Worm (Caenorhabditis elegans): ENCODE data around the gene mat-3.

The mat-3 gene

DNA sequence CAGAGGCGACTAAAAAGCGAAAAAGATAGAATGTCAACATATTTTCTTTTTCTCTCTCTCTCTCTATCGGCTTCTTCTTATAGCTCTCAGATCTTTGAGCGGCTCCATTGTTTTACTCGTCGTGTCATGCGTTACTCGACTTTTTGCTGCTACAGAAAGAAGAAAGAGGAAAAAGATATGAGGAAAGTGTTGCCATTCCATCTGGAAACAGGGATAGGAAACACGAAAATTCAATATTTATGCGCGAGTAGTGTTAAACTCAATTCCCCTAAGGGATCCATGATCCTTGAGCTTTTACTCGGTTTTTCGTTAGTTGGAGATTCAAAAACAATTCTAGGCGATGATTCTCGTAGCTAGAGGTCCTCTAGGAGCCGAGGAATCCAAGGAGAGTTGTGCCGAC, 19.5 kb upstream of the mat-3 start:
- TF ChIP-seq nhr-25 (tag; optimal IDR thresholded peaks at IDR 0.05) (no peak), C34F6.9 (tag; optimal IDR thresholded peaks at IDR 0.05) (no peak), ceh-82 (tag; optimal IDR thresholded peaks at IDR 0.05) (no peak), ztf-4 (tag; optimal IDR thresholded peaks at IDR 0.05) (no peak), zag-1 (tag; optimal IDR thresholded peaks at IDR 0.05) (no peak), ama-1 (optimal IDR thresholded peaks at IDR 0.05) (no peak), sma-3 (GFP tag; optimal IDR thresholded peaks at IDR 0.05) (no peak), nhr-77 (tag; optimal IDR thresholded peaks at IDR 0.05) (no peak), nhr-129 (tag; optimal IDR thresholded peaks at IDR 0.05) (no peak), lsy-2 (tag; optimal IDR thresholded peaks at IDR 0.05) (no peak), ZK546.5 (tag; optimal IDR thresholded peaks at IDR 0.05) (no peak), ceh-16 (tag; optimal IDR thresholded peaks at IDR 0.05) (no peak), nhr-21 (tag; optimal IDR thresholded peaks at IDR 0.05) (no peak), ztf-1 (GFP tag; conservative IDR thresholded peaks at IDR 0.05) (no peak), blmp-1 (tag; optimal IDR thresholded peaks at IDR 0.05; ENCODE audit: insufficient read depth) (no peak)

DNA sequence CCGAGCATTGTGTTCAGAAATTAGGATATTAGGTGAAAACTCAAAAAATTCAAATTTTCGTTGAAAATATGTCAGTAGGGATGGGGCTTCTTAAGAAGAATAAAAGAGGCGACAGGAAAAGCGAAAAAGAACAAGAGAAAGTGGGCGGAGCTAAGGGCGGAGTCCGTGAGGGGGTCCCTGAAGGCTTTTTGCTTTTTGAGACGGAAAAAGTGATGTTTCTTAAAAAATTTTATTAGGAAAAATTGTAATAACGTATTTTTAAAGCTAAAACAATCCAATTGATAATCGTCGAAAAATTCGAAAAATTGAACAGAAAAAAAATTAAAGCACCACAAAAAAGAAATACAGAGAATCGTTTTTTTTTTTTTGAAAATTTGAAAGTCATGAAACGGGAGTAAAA, 11.5 kb upstream of the mat-3 start, which contains the start of gene Y55B1BR.6:
Y55B1BR.6 (minus strand) TSS at position 101 of the 400 bp plus-strand sequence.
- no peak for TF ChIP-seq sma-9 (GFP tag; optimal IDR thresholded peaks at IDR 0.05)
- no peak for TF ChIP-seq sma-9 (tag; optimal IDR thresholded peaks at IDR 0.05)
- no peak for TF ChIP-seq elt-3 (tag; optimal IDR thresholded peaks at IDR 0.05)
- TF ChIP-seq lsy-2 (tag; optimal IDR thresholded peaks at IDR 0.05): no peak
- TF ChIP-seq nhr-25 (tag; optimal IDR thresholded peaks at IDR 0.05): no peak
- no peak for TF ChIP-seq sem-4 (tag; optimal IDR thresholded peaks at IDR 0.05)
- TF ChIP-seq mbf-1 (tag; optimal IDR thresholded peaks at IDR 0.05): no peak
- TF ChIP-seq sma-3 (GFP tag; optimal IDR thresholded peaks at IDR 0.05): no peak
- TF ChIP-seq ztf-11 (tag; optimal IDR thresholded peaks at IDR 0.05): no peak
- TF ChIP-seq snpc-4 (tag; optimal IDR thresholded peaks at IDR 0.05): no peak

DNA sequence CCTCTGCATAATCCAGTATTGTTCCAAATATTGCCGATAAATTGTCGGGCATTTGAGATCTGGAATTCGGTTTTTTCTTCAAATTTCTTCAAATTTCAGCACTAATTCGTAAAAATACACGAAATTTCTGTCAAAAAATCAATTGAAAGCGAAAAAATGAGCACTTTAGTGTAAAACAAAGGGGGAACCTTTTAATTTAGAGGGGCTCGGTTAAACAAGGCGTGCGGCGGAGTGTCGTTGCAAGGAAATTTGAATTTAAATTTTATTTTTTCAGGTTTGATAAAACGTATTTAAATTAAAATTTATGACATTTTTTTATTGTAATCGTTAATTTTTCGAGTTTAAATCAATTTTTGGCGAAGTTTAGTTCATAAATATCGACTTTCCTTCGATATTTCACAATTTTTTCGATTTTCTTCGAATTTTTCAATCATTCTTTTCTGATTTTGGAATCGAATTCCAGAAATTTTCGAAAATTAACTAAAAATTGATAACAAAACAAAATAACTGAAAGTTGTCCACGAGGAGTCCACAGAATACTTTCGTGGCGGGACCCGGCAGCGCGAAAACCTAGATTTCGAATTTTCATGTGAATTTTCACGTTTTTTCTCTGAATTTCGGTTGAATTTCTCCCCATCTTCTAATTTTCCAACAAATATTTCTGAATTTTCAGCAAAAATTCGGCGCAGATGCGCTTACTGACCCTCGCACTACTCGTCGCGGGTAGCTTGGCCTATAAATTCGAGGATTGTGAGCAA, 3.4 kb upstream of the mat-3 start, which contains the start of the genes magu-1 and nemp-1:
magu-1 (minus strand) TSS at position 59 of the 758 bp plus-strand sequence.
nemp-1 (plus strand) TSS at position 674 of the 758 bp plus-strand sequence.
- TF ChIP-seq unc-55 (GFP tag; optimal IDR thresholded peaks at IDR 0.05): peak; percentile 46
- no peak for TF ChIP-seq nhr-237 (tag; optimal IDR thresholded peaks at IDR 0.05)
- TF ChIP-seq ztf-11 (tag; optimal IDR thresholded peaks at IDR 0.05): no peak
- peak in 1 of 2 experiments; percentile 16 for TF ChIP-seq lsy-2 (tag; optimal IDR thresholded peaks at IDR 0.05)

DNA sequence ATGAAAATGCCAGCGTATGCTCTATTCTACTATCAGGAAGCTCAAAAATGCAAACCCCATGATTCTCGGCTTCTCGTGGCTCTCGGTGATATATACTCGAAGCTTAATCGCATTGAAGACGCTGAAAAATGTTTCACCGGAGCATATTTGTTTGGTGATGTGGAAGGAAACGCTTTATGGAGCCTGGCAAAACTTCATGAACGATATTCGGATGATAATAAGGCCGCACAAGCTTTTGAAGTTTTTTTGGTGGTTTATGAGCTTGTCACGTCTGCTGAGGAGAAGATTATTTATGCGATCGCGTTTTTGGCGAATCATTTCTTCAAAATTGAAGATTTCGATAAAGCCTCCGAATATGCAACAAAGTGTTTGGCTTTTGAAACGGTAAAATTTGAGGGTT, 6.0 kb downstream of the mat-3 start:
- TF ChIP-seq C34F6.9 (tag; optimal IDR thresholded peaks at IDR 0.05) (no peak), fos-1 (tag; optimal IDR thresholded peaks at IDR 0.05) (no peak), nhr-129 (tag; optimal IDR thresholded peaks at IDR 0.05) (no peak), elt-1 (tag; optimal IDR thresholded peaks at IDR 0.05) (no peak), zag-1 (tag; optimal IDR thresholded peaks at IDR 0.05) (no peak), unc-39 (tag; optimal IDR thresholded peaks at IDR 0.05) (no peak), unc-62 (GFP tag; optimal IDR thresholded peaks at IDR 0.05) (no peak), sma-3 (GFP tag; optimal IDR thresholded peaks at IDR 0.05) (no peak), snpc-4 (tag; optimal IDR thresholded peaks at IDR 0.05) (no peak), nhr-23 (tag; optimal IDR thresholded peaks at IDR 0.05) (no peak), nhr-21 (tag; optimal IDR thresholded peaks at IDR 0.05) (no peak), ZK546.5 (tag; optimal IDR thresholded peaks at IDR 0.05) (no peak)

DNA sequence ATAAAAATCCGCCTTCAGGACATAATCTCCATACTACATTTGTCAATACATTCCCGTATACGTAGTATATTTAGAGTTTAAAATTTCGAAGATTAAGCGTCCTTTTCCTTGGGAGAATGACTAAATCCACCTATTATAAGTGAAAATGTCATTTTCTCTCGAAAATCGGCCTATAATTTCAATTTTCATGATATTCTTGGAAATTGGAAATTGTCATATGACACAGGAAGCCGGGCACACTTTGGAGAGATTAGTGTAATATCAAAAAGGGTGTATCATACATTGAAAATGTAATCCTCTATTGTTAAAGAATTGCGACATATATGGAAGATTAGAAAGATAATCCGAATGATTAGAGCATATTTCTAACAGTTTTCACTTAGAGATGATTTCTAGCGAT, 7.5 kb downstream of the mat-3 start:
- no peak for TF ChIP-seq unc-62 (GFP tag; optimal IDR thresholded peaks at IDR 0.05)
- TF ChIP-seq elt-3 (tag; optimal IDR thresholded peaks at IDR 0.05): no peak
- no peak for TF ChIP-seq crh-2 (tag; optimal IDR thresholded peaks at IDR 0.05)
- TF ChIP-seq nhr-21 (tag; optimal IDR thresholded peaks at IDR 0.05): peak; percentile 71
- peak; percentile 49 for TF ChIP-seq skn-1 (tag; optimal IDR thresholded peaks at IDR 0.05)
- no peak for TF ChIP-seq lsy-2 (tag; optimal IDR thresholded peaks at IDR 0.05)
- TF ChIP-seq mdl-1 (tag; optimal IDR thresholded peaks at IDR 0.05): no peak
- no peak for TF ChIP-seq unc-39 (tag; optimal IDR thresholded peaks at IDR 0.05)
- peak; percentile 18 for TF ChIP-seq ztf-4 (tag; optimal IDR thresholded peaks at IDR 0.05)
- no peak for TF ChIP-seq ama-1 (optimal IDR thresholded peaks at IDR 0.05)
- TF ChIP-seq nhr-237 (tag; optimal IDR thresholded peaks at IDR 0.05): no peak
- no peak for TF ChIP-seq nhr-129 (tag; optimal IDR thresholded peaks at IDR 0.05)
- no peak for TF ChIP-seq sma-3 (GFP tag; optimal IDR thresholded peaks at IDR 0.05)
- peak; percentile 46 for TF ChIP-seq dmd-4 (tag; optimal IDR thresholded peaks at IDR 0.05)
- TF ChIP-seq blmp-1 (tag; optimal IDR thresholded peaks at IDR 0.05; ENCODE audit: insufficient read depth): no peak
- TF ChIP-seq ZK546.5 (tag; optimal IDR thresholded peaks at IDR 0.05): no peak
- TF ChIP-seq Y55F3AM.14 (GFP tag; optimal IDR thresholded peaks at IDR 0.05): no peak
- no peak for TF ChIP-seq ceh-82 (tag; optimal IDR thresholded peaks at IDR 0.05)
- TF ChIP-seq C34F6.9 (tag; optimal IDR thresholded peaks at IDR 0.05): peak; percentile 26
- no peak for TF ChIP-seq alr-1 (tag; optimal IDR thresholded peaks at IDR 0.05)
- TF ChIP-seq ztf-11 (tag; optimal IDR thresholded peaks at IDR 0.05): no peak
- no peak for TF ChIP-seq nhr-77 (tag; optimal IDR thresholded peaks at IDR 0.05)
- TF ChIP-seq ztf-1 (GFP tag; conservative IDR thresholded peaks at IDR 0.05): no peak

Data from whole organism, L2 larva.